Fruit fly (Drosophila melanogaster): Measurements from ENCODE around the gene AnxB11.
A peak's percentile ranks its signal among the peaks of the same experiment; 100 is the strongest.

Gene AnxB11

dm6 chrX:16414451-16415368, 7.4 kb downstream of the AnxB11 start, which contains the start of gene Traf-like:
TSS of gene Traf-like (plus strand) at chrX:16415046.
- TF ChIP-seq bab1 (GFP tag; optimal IDR thresholded peaks at IDR 0.05), result no peak
- no peak for TF ChIP-seq Crg-1 (GFP tag; optimal IDR thresholded peaks at IDR 0.05)
- no peak for TF ChIP-seq CG1620 (GFP tag; optimal IDR thresholded peaks at IDR 0.05)
- TF ChIP-seq Clk (GFP tag; optimal IDR thresholded peaks at IDR 0.05), result no peak
- TF ChIP-seq toe (GFP tag; optimal IDR thresholded peaks at IDR 0.05), result no peak
- peak; percentile 22 for TF ChIP-seq Mnt (GFP tag; optimal IDR thresholded peaks at IDR 0.05)
- TF ChIP-seq CG5204 (GFP tag; optimal IDR thresholded peaks at IDR 0.05), result no peak
- TF ChIP-seq cic (GFP tag; optimal IDR thresholded peaks at IDR 0.05), result peak; percentile 38
- TF ChIP-seq kay (GFP tag; ENCODE audit: borderline replicate concordance), result peak; percentile 55
- no peak for TF ChIP-seq cnc (optimal IDR thresholded peaks at IDR 0.05)

dm6 chrX:16406083-16406482, 16.0 kb downstream of the AnxB11 start:
- TF ChIP-seq toe (GFP tag; optimal IDR thresholded peaks at IDR 0.05), result no peak
- TF ChIP-seq ovo (GFP tag; optimal IDR thresholded peaks at IDR 0.05), result no peak
- no peak for TF ChIP-seq CG12768 (GFP tag; optimal IDR thresholded peaks at IDR 0.05)
- TF ChIP-seq CG7045 (GFP tag; optimal IDR thresholded peaks at IDR 0.05), result no peak
- TF ChIP-seq cnc (optimal IDR thresholded peaks at IDR 0.05), result no peak
- TF ChIP-seq tj (GFP tag; optimal IDR thresholded peaks at IDR 0.05), result no peak

dm6 chrX:16405209-16405608, 16.9 kb downstream of the AnxB11 start, which contains the start of gene CG4301:
TSS of gene CG4301 (plus strand) at chrX:16405509.
- TF ChIP-seq bab1 (GFP tag; optimal IDR thresholded peaks at IDR 0.05) (no peak), cnc (optimal IDR thresholded peaks at IDR 0.05) (no peak), Crg-1 (GFP tag; optimal IDR thresholded peaks at IDR 0.05) (no peak), toe (GFP tag; optimal IDR thresholded peaks at IDR 0.05) (no peak), CG11617 (GFP tag; optimal IDR thresholded peaks at IDR 0.05) (no peak), CG12768 (GFP tag; optimal IDR thresholded peaks at IDR 0.05) (no peak), Clk (GFP tag; optimal IDR thresholded peaks at IDR 0.05) (no peak), Mnt (GFP tag; optimal IDR thresholded peaks at IDR 0.05) (no peak), CG33017 (tag; optimal IDR thresholded peaks at IDR 0.05) (no peak), CG7045 (GFP tag; optimal IDR thresholded peaks at IDR 0.05) (no peak), Hr96 (GFP tag; optimal IDR thresholded peaks at IDR 0.05) (no peak), CG7101 (tag; optimal IDR thresholded peaks at IDR 0.05) (no peak), kay (GFP tag; ENCODE audit: borderline replicate concordance) (no peak), cic (GFP tag; optimal IDR thresholded peaks at IDR 0.05) (no peak), tj (GFP tag; optimal IDR thresholded peaks at IDR 0.05) (no peak)

- TF ChIP-seq toe (GFP tag; optimal IDR thresholded peaks at IDR 0.05) (no peak), Hr96 (GFP tag; optimal IDR thresholded peaks at IDR 0.05) (no peak), pad (GFP tag; optimal IDR thresholded peaks at IDR 0.05) (no peak), CG11617 (GFP tag; optimal IDR thresholded peaks at IDR 0.05) (no peak), bab1 (GFP tag; optimal IDR thresholded peaks at IDR 0.05) (no peak), cic (GFP tag; optimal IDR thresholded peaks at IDR 0.05) (no peak), tj (GFP tag; optimal IDR thresholded peaks at IDR 0.05) (no peak), ovo (GFP tag; optimal IDR thresholded peaks at IDR 0.05) (no peak)
Measured at dm6 chrX:16404803-16405202, 17.3 kb downstream of the AnxB11 start, which contains the start of gene CG9981. TSS of gene CG9981 (minus strand) at chrX:16405122.

dm6 chrX:16403811-16404420, 18.1 kb downstream of the AnxB11 start:
- TF ChIP-seq CG14711 (tag; optimal IDR thresholded peaks at IDR 0.05), result peak; percentile 82
- peak; percentile 3 for TF ChIP-seq Hr96 (GFP tag; optimal IDR thresholded peaks at IDR 0.05)
- TF ChIP-seq kay (GFP tag; ENCODE audit: borderline replicate concordance), result no peak
- TF ChIP-seq CG33017 (tag; optimal IDR thresholded peaks at IDR 0.05), result peak; percentile 78
- TF ChIP-seq ovo (GFP tag; optimal IDR thresholded peaks at IDR 0.05), result no peak
- TF ChIP-seq CG11617 (GFP tag; optimal IDR thresholded peaks at IDR 0.05), result peak; percentile 35
- no peak for TF ChIP-seq CG1620 (GFP tag; optimal IDR thresholded peaks at IDR 0.05)
- TF ChIP-seq CG7101 (tag; optimal IDR thresholded peaks at IDR 0.05), result peak; percentile 72
- peak; percentile 39 for TF ChIP-seq CG12768 (GFP tag; optimal IDR thresholded peaks at IDR 0.05)
- TF ChIP-seq Clk (GFP tag; optimal IDR thresholded peaks at IDR 0.05), result no peak
- TF ChIP-seq cnc (optimal IDR thresholded peaks at IDR 0.05), result no peak
- TF ChIP-seq bab1 (GFP tag; optimal IDR thresholded peaks at IDR 0.05), result peak; percentile 81
- TF ChIP-seq CG7045 (GFP tag; optimal IDR thresholded peaks at IDR 0.05), result peak; percentile 30
- no peak for TF ChIP-seq CG5204 (GFP tag; optimal IDR thresholded peaks at IDR 0.05)
- no peak for TF ChIP-seq tj (GFP tag; optimal IDR thresholded peaks at IDR 0.05)
- no peak for TF ChIP-seq toe (GFP tag; optimal IDR thresholded peaks at IDR 0.05)
- no peak for TF ChIP-seq Crg-1 (GFP tag; optimal IDR thresholded peaks at IDR 0.05)
- no peak for TF ChIP-seq Mnt (GFP tag; optimal IDR thresholded peaks at IDR 0.05)
- peak; percentile 11 for TF ChIP-seq pad (GFP tag; optimal IDR thresholded peaks at IDR 0.05)
- TF ChIP-seq cic (GFP tag; optimal IDR thresholded peaks at IDR 0.05), result no peak

dm6 chrX:16391397-16391796, 30.7 kb downstream of the AnxB11 start, which contains the start of the genes TH1 and mei-41:
TSS of gene TH1 (minus strand) at chrX:16391438.
TSS of gene mei-41 (plus strand) at chrX:16391698.
- TF ChIP-seq CG12768 (GFP tag; optimal IDR thresholded peaks at IDR 0.05) (peak; percentile 59), toe (GFP tag; optimal IDR thresholded peaks at IDR 0.05) (no peak), Mnt (GFP tag; optimal IDR thresholded peaks at IDR 0.05) (peak; percentile 68), Clk (GFP tag; optimal IDR thresholded peaks at IDR 0.05) (peak; percentile 64), cnc (optimal IDR thresholded peaks at IDR 0.05) (no peak), kay (GFP tag; ENCODE audit: borderline replicate concordance) (no peak), CG5204 (GFP tag; optimal IDR thresholded peaks at IDR 0.05) (no peak), CG7101 (tag; optimal IDR thresholded peaks at IDR 0.05) (peak; percentile 89), CG11617 (GFP tag; optimal IDR thresholded peaks at IDR 0.05) (peak; percentile 81), Hr96 (GFP tag; optimal IDR thresholded peaks at IDR 0.05) (no peak), tj (GFP tag; optimal IDR thresholded peaks at IDR 0.05) (peak; percentile 61), Crg-1 (GFP tag; optimal IDR thresholded peaks at IDR 0.05) (peak; percentile 58), cic (GFP tag; optimal IDR thresholded peaks at IDR 0.05) (no peak), bab1 (GFP tag; optimal IDR thresholded peaks at IDR 0.05) (peak; percentile 86), ovo (GFP tag; optimal IDR thresholded peaks at IDR 0.05) (peak; percentile 62), pad (GFP tag; optimal IDR thresholded peaks at IDR 0.05) (peak; percentile 63), CG1620 (GFP tag; optimal IDR thresholded peaks at IDR 0.05) (peak; percentile 67), CG7045 (GFP tag; optimal IDR thresholded peaks at IDR 0.05) (peak; percentile 65), CG33017 (tag; optimal IDR thresholded peaks at IDR 0.05) (peak; percentile 48), CG14711 (tag; optimal IDR thresholded peaks at IDR 0.05) (peak; percentile 85)
